Worm (Caenorhabditis elegans) whole organism, dauer: ENCODE results near the gene tank-1.

Experiments
- unc-62 ChIP-seq: sonication (generic microtip); optimal IDR thresholded peaks from 2 replicates; lab custom pipeline; 2017; ENCODE audit warnings: missing biosample characterization, missing genetic modification reagents, missing genetic modification characterization

Gene tank-1

ce11 chrV:1263939-1264823 is 21.3 kb downstream of the tank-1 start, which contains the start of the genes rab-1 and C39F7.5:
rab-1 (minus strand) TSS chrV:1263989.
C39F7.5 (plus strand) TSS chrV:1264773.
- TF ChIP-seq unc-62 (GFP tag; lab: Kevin White, UChicago), result no peak

- TF ChIP-seq unc-62 (GFP tag; lab: Kevin White, UChicago), result no peak
Observed at ce11 chrV:1263078-1263732, 22.3 kb downstream of the tank-1 start.

- TF ChIP-seq unc-62 (GFP tag; lab: Kevin White, UChicago), result no peak
Observed at ce11 chrV:1262036-1262435, 23.5 kb downstream of the tank-1 start.

ce11 chrV:1260042-1260441 is 25.5 kb downstream of the tank-1 start, which contains the start of gene C39F7.1:
C39F7.1 (plus strand) TSS chrV:1260342.
- no peak for TF ChIP-seq unc-62 (GFP tag; lab: Kevin White, UChicago)

DNA sequence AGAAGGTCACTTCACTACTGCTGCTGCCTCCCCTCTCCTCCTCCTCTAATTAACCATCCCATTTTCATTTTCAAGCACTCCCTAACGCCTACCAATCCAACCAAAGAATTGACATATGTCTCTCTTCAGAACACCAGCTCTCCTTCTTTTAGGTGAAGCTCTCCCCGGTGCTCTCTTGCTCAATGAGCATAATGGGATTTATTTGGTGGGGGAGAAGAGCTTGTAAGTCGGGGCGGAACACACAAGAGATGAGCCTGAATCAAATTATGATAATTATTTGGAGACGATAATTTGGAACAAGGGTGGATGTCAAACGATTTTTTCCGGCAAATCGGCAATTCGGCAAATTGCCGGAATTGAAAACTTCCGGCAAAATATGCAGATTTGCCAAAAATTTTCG is 32.7 kb downstream of the tank-1 start:
- TF ChIP-seq unc-62 (GFP tag; lab: Kevin White, UChicago), result no peak

DNA sequence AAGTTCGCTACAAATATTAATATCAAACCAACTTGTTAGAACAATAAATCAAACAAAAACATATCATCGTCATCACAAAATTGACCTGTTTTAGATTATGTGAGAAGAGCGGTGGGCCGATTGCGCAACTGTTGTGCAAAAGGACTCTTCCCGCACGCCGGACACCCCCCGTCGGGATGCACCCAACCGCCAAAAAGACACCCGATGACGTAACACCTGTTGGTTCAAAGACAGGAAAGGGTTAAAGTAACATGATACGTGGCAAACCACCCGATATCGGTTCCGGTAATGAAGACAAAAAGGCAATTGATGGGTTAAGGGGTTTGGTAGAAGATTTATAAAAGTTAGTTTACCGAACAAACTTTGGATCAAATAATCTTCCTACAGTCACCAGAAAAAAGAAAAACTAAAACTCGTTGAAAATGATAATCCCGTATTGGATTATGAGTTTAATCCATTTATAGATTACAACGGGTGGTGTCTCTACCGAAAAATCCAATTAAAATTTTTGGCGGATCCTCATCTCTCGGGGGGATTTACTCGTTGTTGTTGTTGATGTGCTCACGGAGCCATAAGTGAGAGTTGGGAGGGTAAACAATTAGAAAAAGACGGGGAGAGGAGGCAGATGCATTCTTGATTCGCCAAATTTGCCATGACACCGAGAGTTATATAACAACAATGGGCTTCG is 41.3 kb downstream of the tank-1 start:
- TF ChIP-seq unc-62 (GFP tag; lab: Kevin White, UChicago), result no peak

- TF ChIP-seq unc-62 (GFP tag; lab: Kevin White, UChicago), result no peak
Observed at ce11 chrV:1243011-1243410, 42.5 kb downstream of the tank-1 start.

- no peak for TF ChIP-seq unc-62 (GFP tag; lab: Kevin White, UChicago)
Observed at ce11 chrV:1242432-1242831, 43.1 kb downstream of the tank-1 start.

DNA sequence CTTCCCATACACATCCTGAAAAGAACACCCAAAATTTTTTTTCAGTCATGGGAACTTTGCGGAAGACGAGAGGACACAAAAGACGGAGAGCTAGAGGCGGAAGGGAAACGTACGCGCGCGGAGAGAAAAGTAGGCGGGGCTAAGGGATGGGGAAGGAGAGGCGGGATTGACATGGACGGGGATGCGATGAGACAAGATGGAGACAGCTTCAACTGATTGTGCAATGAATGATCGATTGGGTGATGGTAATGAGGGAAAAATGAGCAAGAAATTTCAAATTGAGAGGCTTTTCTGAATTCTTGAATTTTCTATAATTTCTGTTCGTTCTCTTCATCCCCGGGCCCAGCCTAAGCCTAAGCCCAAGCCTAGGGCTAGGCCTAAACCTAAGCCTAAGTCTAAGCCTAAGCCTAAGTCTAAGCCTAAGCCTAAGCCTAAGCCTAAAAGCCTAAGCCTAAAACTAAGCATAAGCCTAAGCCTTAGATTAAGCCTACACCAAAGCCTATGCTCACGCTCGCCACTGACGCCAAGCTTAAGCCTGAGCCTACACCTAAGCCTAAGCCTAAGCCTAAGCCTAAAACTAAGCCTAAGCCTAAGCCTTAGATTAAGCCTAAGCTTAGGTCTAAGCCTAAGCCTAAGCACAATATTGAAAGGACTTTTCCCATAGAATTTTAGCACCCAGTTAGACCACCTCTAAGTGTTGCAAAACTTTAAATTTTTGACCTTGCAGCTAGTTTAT is 49.0 kb downstream of the tank-1 start:
- no peak for TF ChIP-seq unc-62 (GFP tag; lab: Kevin White, UChicago)

- no peak for TF ChIP-seq unc-62 (GFP tag; lab: Kevin White, UChicago)
Observed at ce11 chrV:1235355-1235754, 50.2 kb downstream of the tank-1 start, which contains the start of gene madd-2. madd-2 (minus strand) TSS chrV:1235455.

DNA sequence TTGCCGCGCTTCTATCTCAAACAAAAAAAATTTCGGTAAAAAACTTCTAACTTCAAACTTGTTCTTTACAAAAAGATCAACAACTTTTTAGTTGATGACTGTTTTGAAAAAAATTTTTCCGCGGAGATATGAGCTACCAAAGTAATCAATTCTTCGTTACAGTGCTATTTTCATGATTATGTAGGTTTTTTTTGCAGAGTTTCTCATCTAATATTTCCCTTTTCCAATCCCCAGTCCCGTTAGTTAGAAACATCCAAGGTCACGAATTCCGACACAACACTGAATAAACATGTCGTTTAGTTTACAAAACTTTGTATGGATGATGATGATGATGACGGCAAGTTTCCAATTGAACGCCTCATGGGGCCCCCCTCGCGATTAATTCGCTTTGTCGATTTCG is 52.9 kb downstream of the tank-1 start:
- TF ChIP-seq unc-62 (GFP tag; lab: Kevin White, UChicago), result no peak

ce11 chrV:1230540-1230939 is 55.0 kb downstream of the tank-1 start:
- no peak for TF ChIP-seq unc-62 (GFP tag; lab: Kevin White, UChicago)

- no peak for TF ChIP-seq unc-62 (GFP tag; lab: Kevin White, UChicago)
Observed at ce11 chrV:1228884-1229662, 56.4 kb downstream of the tank-1 start.
